Fruit fly (Drosophila melanogaster): ENCODE results near the gene gzl.
A peak's percentile ranks its signal among the peaks of the same experiment; 100 is the strongest.

The gzl gene

DNA sequence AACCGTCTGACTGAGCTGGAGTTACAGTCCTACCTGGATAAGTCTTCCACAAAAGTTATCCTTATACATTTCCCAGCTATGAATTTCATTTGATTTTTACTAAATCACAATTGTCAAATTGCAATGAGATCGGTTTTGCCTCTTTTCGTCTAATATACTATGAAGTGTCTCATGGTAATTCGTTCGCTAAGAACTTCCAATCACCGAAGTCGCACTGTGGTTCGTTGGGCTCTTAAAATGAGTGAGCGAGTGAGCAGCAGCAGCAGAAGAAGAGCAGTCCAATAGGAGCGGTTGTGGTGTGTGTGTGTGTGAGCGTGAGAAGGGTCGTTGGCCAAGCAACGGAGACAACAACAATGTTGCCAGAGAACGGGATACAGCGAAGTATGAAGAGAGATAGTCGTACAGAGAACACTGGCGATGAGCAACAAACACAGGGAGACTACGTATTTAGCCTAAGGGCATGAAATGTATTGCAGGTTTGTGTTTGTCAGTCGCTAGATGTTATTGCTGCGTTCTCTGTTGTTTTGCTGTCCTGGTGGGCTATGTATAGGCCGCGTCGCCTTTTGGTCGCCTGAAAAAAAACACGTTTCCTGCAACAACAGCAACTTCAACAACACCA is 41.4 kb downstream of the gzl start (continued):
- TF ChIP-seq ssp (GFP tag; IDR thresholded peaks at IDR 0.05) (peak; percentile 77), CG8388 (GFP tag; optimal IDR thresholded peaks at IDR 0.05) (peak; percentile 89), Nf-YC (tag; optimal IDR thresholded peaks at IDR 0.05) (peak; percentile 90), slbo (GFP tag; IDR thresholded peaks at IDR 0.05) (peak; percentile 92), tap (tag; optimal IDR thresholded peaks at IDR 0.05) (peak; percentile 83), Fer3 (tag; optimal IDR thresholded peaks at IDR 0.05) (peak; percentile 90), hbn (GFP tag; IDR thresholded peaks at IDR 0.05; ENCODE audit: partially characterized antibody) (no peak), Hr3 (GFP tag; optimal IDR thresholded peaks at IDR 0.05) (peak; percentile 84), CG4617 (GFP tag; optimal IDR thresholded peaks at IDR 0.05; ENCODE audit: borderline replicate concordance) (peak; percentile 78), hth (optimal IDR thresholded peaks at IDR 0.05) (no peak), gt (GFP tag; IDR thresholded peaks at IDR 0.05) (peak; percentile 76), CG11504 (tag; optimal IDR thresholded peaks at IDR 0.05) (peak; percentile 89), ttk (GFP tag; IDR thresholded peaks at IDR 0.05) (peak; percentile 88), CG10274 (GFP tag; optimal IDR thresholded peaks at IDR 0.05) (peak; percentile 66)

DNA sequence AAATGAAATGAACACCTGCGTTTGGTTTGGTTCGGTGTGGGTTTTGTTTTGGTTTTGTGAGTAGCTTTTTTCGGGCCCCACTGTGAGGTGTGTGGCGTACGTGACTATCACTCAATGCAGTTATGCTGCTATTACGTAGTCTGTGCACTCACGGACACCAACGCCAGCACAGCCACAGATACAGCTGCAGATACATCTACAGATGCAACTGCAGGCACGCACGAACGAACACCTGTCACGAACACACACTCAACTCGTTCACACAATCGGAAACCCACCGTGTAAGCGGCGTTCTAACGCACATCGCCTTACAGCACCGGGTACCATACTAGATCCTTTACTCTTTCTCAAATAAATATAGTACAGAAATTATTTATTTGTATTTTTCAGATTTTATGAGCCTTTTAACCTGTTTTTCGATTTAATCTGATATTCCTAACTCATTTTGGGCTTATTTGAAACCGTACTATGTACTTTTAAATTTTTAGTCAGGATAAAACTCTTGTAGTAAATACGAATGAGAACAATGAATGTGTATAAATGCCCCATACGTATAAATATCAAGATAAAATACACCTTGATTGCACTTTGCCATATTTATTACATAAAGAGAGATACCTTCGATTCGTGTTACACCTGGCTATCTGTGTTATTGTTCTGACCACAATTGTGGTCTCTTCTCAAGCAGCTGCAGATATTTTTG is 42.9 kb downstream of the gzl start:
- TF ChIP-seq run (tag; optimal IDR thresholded peaks at IDR 0.05) = no peak
- no peak for TF ChIP-seq zen2 (GFP tag; IDR thresholded peaks at IDR 0.05; ENCODE audit: partially characterized antibody)
- no peak for TF ChIP-seq sr (GFP tag; IDR thresholded peaks at IDR 0.05)
- peak; percentile 32 for TF ChIP-seq PHDP (tag; optimal IDR thresholded peaks at IDR 0.05)
- no peak for TF ChIP-seq nom (GFP tag; optimal IDR thresholded peaks at IDR 0.05)
- TF ChIP-seq tup (GFP tag; optimal IDR thresholded peaks at IDR 0.05) = no peak
- no peak for TF ChIP-seq CG15011 (GFP tag; optimal IDR thresholded peaks at IDR 0.05)
- TF ChIP-seq Gsc (GFP tag; IDR thresholded peaks at IDR 0.05) = no peak
- peak in 1 of 3 experiments; percentile 69 for TF ChIP-seq lola (GFP tag; optimal IDR thresholded peaks at IDR 0.05)
- TF ChIP-seq CG2129 (GFP tag; IDR thresholded peaks at IDR 0.05; ENCODE audit: partially characterized antibody) = no peak
- TF ChIP-seq shn (GFP tag; optimal IDR thresholded peaks at IDR 0.05) = no peak
- TF ChIP-seq CG6854 (GFP tag; optimal IDR thresholded peaks at IDR 0.05) = no peak
- TF ChIP-seq gt (GFP tag; IDR thresholded peaks at IDR 0.05) = no peak
- no peak for TF ChIP-seq gro (GFP tag; optimal IDR thresholded peaks at IDR 0.05)
- TF ChIP-seq Spps (tag; optimal IDR thresholded peaks at IDR 0.05) = no peak
- no peak for TF ChIP-seq cas (GFP tag; IDR thresholded peaks at IDR 0.05)
- no peak for TF ChIP-seq CG11456 (GFP tag; IDR thresholded peaks at IDR 0.05)
- no peak for TF ChIP-seq CG7987 (GFP tag; optimal IDR thresholded peaks at IDR 0.05)
- no peak for TF ChIP-seq CG9932 (GFP tag; IDR thresholded peaks at IDR 0.05)
- TF ChIP-seq CkIIα-i1 (GFP tag; IDR thresholded peaks at IDR 0.05) = no peak
- no peak for TF ChIP-seq CG10147 (GFP tag; optimal IDR thresholded peaks at IDR 0.05)
- no peak for TF ChIP-seq CG17385 (GFP tag; optimal IDR thresholded peaks at IDR 0.05)
- TF ChIP-seq croc (GFP tag; conservative IDR thresholded peaks at IDR 0.05) = no peak
- no peak for TF ChIP-seq pan (optimal IDR thresholded peaks at IDR 0.05)
- peak in 1 of 2 experiments; percentile 21 for TF ChIP-seq pan (GFP tag; optimal IDR thresholded peaks at IDR 0.05 in 1 of 2, IDR thresholded peaks at IDR 0.05 in 1 of 2)
- TF ChIP-seq CG10431 (GFP tag; optimal IDR thresholded peaks at IDR 0.05) = no peak
- peak in 1 of 2 experiments; percentile 47 for TF ChIP-seq Pdp1 (GFP tag; optimal IDR thresholded peaks at IDR 0.05)
- no peak for TF ChIP-seq CHES-1-like (GFP tag; optimal IDR thresholded peaks at IDR 0.05)
- TF ChIP-seq CG11085 (GFP tag; IDR thresholded peaks at IDR 0.05) = no peak
- TF ChIP-seq CG3726 (GFP tag; IDR thresholded peaks at IDR 0.05) = no peak
- TF ChIP-seq CG11696 (GFP tag; IDR thresholded peaks at IDR 0.05) = peak; percentile 86
- no peak for TF ChIP-seq Max (GFP tag; optimal IDR thresholded peaks at IDR 0.05)
- no peak for TF ChIP-seq p53 (GFP tag; optimal IDR thresholded peaks at IDR 0.05)
- TF ChIP-seq CG10321 (GFP tag; IDR thresholded peaks at IDR 0.05) = no peak
- 0 out of 2 replicates have a peak, but pooled peaks have one; percentile 10 for TF ChIP-seq MBD-R2 (GFP tag; IDR thresholded peaks at IDR 0.05)
